Worm (Caenorhabditis elegans): Measurements from ENCODE around the gene Y62H9A.14.
A peak's percentile ranks its signal among the peaks of the same experiment; 100 is the strongest.

The Y62H9A.14 gene

ce11 chrX:11899031-11899430, 22.0 kb upstream of the Y62H9A.14 start:
- peak; percentile 54 for TF ChIP-seq lin-39 (tag; optimal IDR thresholded peaks at IDR 0.05)
- TF ChIP-seq mdl-1 (tag; optimal IDR thresholded peaks at IDR 0.05) = no peak
- TF ChIP-seq ceh-28 (tag; optimal IDR thresholded peaks at IDR 0.05) = peak; percentile 72
- no peak for TF ChIP-seq nhr-77 (tag; optimal IDR thresholded peaks at IDR 0.05)

DNA sequence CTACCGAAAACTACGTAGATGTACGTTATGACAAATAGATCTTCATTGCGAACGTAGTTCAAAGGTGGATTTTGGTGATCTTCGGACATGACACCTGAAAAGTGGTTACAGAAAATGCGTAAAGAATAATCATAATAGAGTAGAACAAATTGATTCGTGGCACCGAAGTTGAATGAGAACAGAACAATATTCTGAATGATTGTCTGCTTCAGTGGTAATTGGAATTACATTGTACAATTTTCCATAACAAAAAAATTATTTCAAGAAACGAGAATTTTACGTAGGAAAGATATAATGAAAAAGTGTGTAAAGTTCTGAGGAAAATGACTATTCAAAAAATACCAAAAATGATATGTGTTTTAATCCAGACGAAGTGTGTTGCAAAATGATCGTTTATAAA, 18.4 kb upstream of the Y62H9A.14 start, which contains the start of gene Y62H9A.10:
Gene Y62H9A.10, minus strand, starts transcription at position 101 of the 400 bp plus-strand sequence.
- TF ChIP-seq fkh-2 (tag; optimal IDR thresholded peaks at IDR 0.05) (no peak), mml-1 (tag; optimal IDR thresholded peaks at IDR 0.05) (no peak), nhr-67 (tag; optimal IDR thresholded peaks at IDR 0.05) (no peak), nhr-43 (tag; optimal IDR thresholded peaks at IDR 0.05; ENCODE audit: poor library complexity, severe bottlenecking) (no peak), fos-1 (tag; optimal IDR thresholded peaks at IDR 0.05) (no peak), ZK546.5 (tag; optimal IDR thresholded peaks at IDR 0.05) (no peak), nhr-12 (tag; optimal IDR thresholded peaks at IDR 0.05) (no peak), zag-1 (tag; optimal IDR thresholded peaks at IDR 0.05) (no peak), nhr-28 (tag; optimal IDR thresholded peaks at IDR 0.05) (no peak), sea-2 (GFP tag; optimal IDR thresholded peaks at IDR 0.05) (no peak), daf-12 (tag; optimal IDR thresholded peaks at IDR 0.05) (no peak), unc-39 (tag; optimal IDR thresholded peaks at IDR 0.05) (no peak), hmg-11 (tag; optimal IDR thresholded peaks at IDR 0.05) (no peak), pqm-1 (tag; optimal IDR thresholded peaks at IDR 0.05) (no peak), lin-39 (tag; optimal IDR thresholded peaks at IDR 0.05) (no peak), elt-3 (tag; optimal IDR thresholded peaks at IDR 0.05) (no peak), nfya-1 (tag; optimal IDR thresholded peaks at IDR 0.05; ENCODE audit: insufficient read depth) (no peak), ceh-28 (tag; optimal IDR thresholded peaks at IDR 0.05) (no peak), ceh-16 (tag; optimal IDR thresholded peaks at IDR 0.05) (no peak)

DNA sequence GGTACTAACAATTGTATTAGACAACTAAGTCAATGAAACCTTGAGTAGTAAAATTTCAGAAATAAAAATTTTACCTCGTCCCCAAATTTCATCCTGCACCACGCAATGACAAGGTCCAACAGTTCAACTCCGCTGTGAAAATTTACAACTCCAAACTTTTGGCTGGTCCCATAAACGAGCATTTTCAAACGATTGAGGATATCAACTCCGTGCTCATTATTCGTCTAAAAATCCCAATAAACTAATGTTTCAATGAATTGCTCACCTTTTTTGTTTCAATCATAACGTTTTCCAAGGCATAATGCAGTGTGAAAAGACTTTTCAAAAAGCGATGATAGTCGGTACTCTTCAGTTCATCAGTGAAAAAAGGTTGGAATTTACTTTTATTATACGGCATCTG, 14.4 kb upstream of the Y62H9A.14 start:
- TF ChIP-seq egl-27 (tag; optimal IDR thresholded peaks at IDR 0.05) = no peak
- TF ChIP-seq nhr-76 (tag; optimal IDR thresholded peaks at IDR 0.05) = no peak
- no peak for TF ChIP-seq snpc-4 (tag; optimal IDR thresholded peaks at IDR 0.05)
- TF ChIP-seq fkh-10 (GFP tag; optimal IDR thresholded peaks at IDR 0.05) = no peak
- no peak for TF ChIP-seq ama-1 (optimal IDR thresholded peaks at IDR 0.05)
- TF ChIP-seq pha-4 (tag; optimal IDR thresholded peaks at IDR 0.05) = no peak

DNA sequence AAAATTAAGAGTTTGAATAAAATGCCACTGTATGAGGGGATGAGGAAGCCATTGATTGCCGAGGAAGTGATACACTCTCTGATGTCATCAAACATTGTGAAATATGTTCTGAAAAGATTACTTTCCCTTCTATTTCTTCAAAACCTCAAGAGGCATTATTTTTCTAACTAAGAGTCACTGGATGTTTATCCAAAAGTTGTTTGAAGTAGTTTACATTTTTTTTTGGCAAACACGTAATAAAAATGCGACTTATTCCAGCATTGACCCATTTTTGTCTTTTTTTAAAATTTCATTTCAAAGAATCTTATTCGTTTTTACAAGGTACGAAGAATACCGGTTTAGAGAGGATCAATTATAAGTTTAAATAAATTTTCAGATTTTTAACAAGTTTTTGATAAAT, 13.8 kb upstream of the Y62H9A.14 start, which contains the start of gene Y62H9A.11:
Gene Y62H9A.11, minus strand, starts transcription at position 101 of the 400 bp plus-strand sequence.
- TF ChIP-seq ceh-9 (tag; optimal IDR thresholded peaks at IDR 0.05) = no peak
- TF ChIP-seq nhr-76 (tag; optimal IDR thresholded peaks at IDR 0.05) = no peak
- no peak for TF ChIP-seq nhr-23 (tag; optimal IDR thresholded peaks at IDR 0.05)
- no peak for TF ChIP-seq unc-39 (tag; optimal IDR thresholded peaks at IDR 0.05)
- no peak for TF ChIP-seq fos-1 (tag; optimal IDR thresholded peaks at IDR 0.05)
- no peak for TF ChIP-seq elt-2 (tag; optimal IDR thresholded peaks at IDR 0.05)
- no peak for TF ChIP-seq ceh-82 (tag; optimal IDR thresholded peaks at IDR 0.05)

DNA sequence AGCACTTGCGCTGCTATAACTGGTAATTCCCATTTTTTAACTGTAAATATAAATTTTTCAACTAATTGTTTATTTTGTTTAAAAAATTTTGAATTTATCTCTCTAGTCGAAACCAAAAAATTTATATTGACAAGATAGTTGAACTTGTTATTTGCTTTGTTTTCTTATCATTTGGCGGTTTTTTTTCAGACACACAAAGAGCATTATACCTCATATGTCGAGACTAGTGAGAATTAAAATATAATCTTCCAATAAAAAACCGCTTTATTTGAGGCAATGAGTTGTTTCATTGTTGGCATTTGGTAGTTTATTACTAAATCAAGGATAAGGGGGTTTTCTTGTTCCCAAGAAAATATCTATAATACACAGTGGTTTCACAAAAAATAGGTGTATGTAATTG, 12.8 kb upstream of the Y62H9A.14 start:
- TF ChIP-seq elt-3 (tag; optimal IDR thresholded peaks at IDR 0.05) (no peak), pha-4 (tag; optimal IDR thresholded peaks at IDR 0.05) (peak; percentile 41), jun-1 (tag; optimal IDR thresholded peaks at IDR 0.05) (no peak), egl-27 (tag; optimal IDR thresholded peaks at IDR 0.05) (no peak), lin-15B (tag; optimal IDR thresholded peaks at IDR 0.05) (no peak), unc-62 (GFP tag; optimal IDR thresholded peaks at IDR 0.05) (no peak), fkh-2 (tag; optimal IDR thresholded peaks at IDR 0.05) (no peak), ceh-9 (tag; optimal IDR thresholded peaks at IDR 0.05) (no peak), unc-39 (tag; optimal IDR thresholded peaks at IDR 0.05) (no peak), elt-2 (tag; optimal IDR thresholded peaks at IDR 0.05) (peak; percentile 56), daf-12 (tag; optimal IDR thresholded peaks at IDR 0.05) (no peak), fos-1 (tag; optimal IDR thresholded peaks at IDR 0.05) (no peak), nhr-43 (tag; optimal IDR thresholded peaks at IDR 0.05; ENCODE audit: poor library complexity, severe bottlenecking) (no peak), egl-5 (tag; optimal IDR thresholded peaks at IDR 0.05) (no peak), lin-39 (tag; optimal IDR thresholded peaks at IDR 0.05) (no peak), sea-2 (GFP tag; optimal IDR thresholded peaks at IDR 0.05) (no peak), aly-2 (tag; optimal IDR thresholded peaks at IDR 0.05) (no peak), ZK546.5 (tag; optimal IDR thresholded peaks at IDR 0.05) (no peak)
